Comparison of ENCODE assay signal across 1 fruit fly cellular context in genomic region chr3L:19092125-19093058, dm6.
TF ChIP-seq lines count a peak whose summit lies in the region.

Gene MESR6, plus strand, starts transcription at chr3L:19092670.

TF ChIP-seq in whole organism, embryonic, 481 proteins besides CTCF, POLR2A, EP300 and RAD21 (continued from another document and continues in another):
- TF ChIP-seq lov (optimal IDR thresholded peaks at IDR 0.05; lab: Kevin White, UChicago) (no peak), lov (GFP tag; IDR thresholded peaks at IDR 0.05; lab: Robert Waterston, UW) (no peak), CG32772 (GFP tag; IDR thresholded peaks at IDR 0.05; lab: Robert Waterston, UW) (no peak), CG12155 (GFP tag; optimal IDR thresholded peaks at IDR 0.05; lab: Kevin White, UChicago) (no peak), Awh (GFP tag; IDR thresholded peaks at IDR 0.05; lab: Robert Waterston, UW) (peak; percentile 11; the same call in 1 of the 2 replicates), vvl (GFP tag; IDR thresholded peaks at IDR 0.05; lab: Robert Waterston, UW) (peak; percentile 5; the same call in 1 of the 2 replicates), E2f1 (GFP tag; IDR thresholded peaks at IDR 0.05; lab: Robert Waterston, UW) (peak; percentile 46; the same call in 1 of the 2 replicates), ap (GFP tag; IDR thresholded peaks at IDR 0.05; lab: Robert Waterston, UW) (peak; percentile 31; the same call in 1 of the 2 replicates), B-H1 (GFP tag; IDR thresholded peaks at IDR 0.05; lab: Robert Waterston, UW) (no peak), CG2889 (GFP tag; IDR thresholded peaks at IDR 0.05; lab: Robert Waterston, UW) (no peak), CG16813 (GFP tag; IDR thresholded peaks at IDR 0.05; lab: Robert Waterston, UW; ENCODE audit: partially characterized antibody) (peak; percentile 83), Sin3A (optimal IDR thresholded peaks at IDR 0.05; lab: Kevin White, UChicago) (peak; percentile 15), sr (GFP tag; IDR thresholded peaks at IDR 0.05; lab: Robert Waterston, UW) (no peak), fd3F (GFP tag; optimal IDR thresholded peaks at IDR 0.05; lab: Kevin White, UChicago) (peak; percentile 23), HmgZ (tag; optimal IDR thresholded peaks at IDR 0.05; lab: Kevin White, UChicago) (peak; percentile 60), Camta (GFP tag; optimal IDR thresholded peaks at IDR 0.05; lab: Kevin White, UChicago) (peak; percentile 7), CG2129 (GFP tag; IDR thresholded peaks at IDR 0.05; lab: Robert Waterston, UW; ENCODE audit: partially characterized antibody) (peak; percentile 58), rib (GFP tag; IDR thresholded peaks at IDR 0.05; lab: Robert Waterston, UW) (peak; percentile 27; the same call in 1 of the 2 replicates), slbo (GFP tag; IDR thresholded peaks at IDR 0.05; lab: Robert Waterston, UW) (peak; percentile 19; the same call in 1 of the 2 replicates), CG3281 (GFP tag; optimal IDR thresholded peaks at IDR 0.05; lab: Kevin White, UChicago) (peak; percentile 47), CG8924 (tag; optimal IDR thresholded peaks at IDR 0.05; lab: Kevin White, UChicago) (peak; percentile 39), CG17359 (tag; optimal IDR thresholded peaks at IDR 0.05; lab: Kevin White, UChicago) (peak; percentile 12), Sox100B (GFP tag; optimal IDR thresholded peaks at IDR 0.05; lab: Kevin White, UChicago) (peak; percentile 31), chinmo (GFP tag; IDR thresholded peaks at IDR 0.05; lab: Robert Waterston, UW; ENCODE audit: partially characterized antibody) (0 out of 4 replicates have a peak, but pooled peaks have one; percentile 14), Dref (GFP tag; IDR thresholded peaks at IDR 0.05; lab: Robert Waterston, UW) (peak; percentile 91), CG15514 (GFP tag; optimal IDR thresholded peaks at IDR 0.05; lab: Kevin White, UChicago) (peak; percentile 24), CG11085 (GFP tag; IDR thresholded peaks at IDR 0.05; lab: Robert Waterston, UW) (no peak), MBD-R2 (GFP tag; IDR thresholded peaks at IDR 0.05; lab: Robert Waterston, UW) (peak; percentile 93), Med (GFP tag; lab: Kevin White, UChicago) (peak; percentile 71), HHEX (GFP tag; optimal IDR thresholded peaks at IDR 0.05; lab: Kevin White, UChicago) (peak; percentile 37), Hsf (GFP tag; optimal IDR thresholded peaks at IDR 0.05; lab: Kevin White, UChicago) (no peak), stwl (tag; optimal IDR thresholded peaks at IDR 0.05; lab: Kevin White, UChicago) (peak; percentile 95), CG12769 (tag; optimal IDR thresholded peaks at IDR 0.05; lab: Kevin White, UChicago) (peak; percentile 8), Taf1 (GFP tag; IDR thresholded peaks at IDR 0.05; lab: Robert Waterston, UW) (no peak), amos (GFP tag; IDR thresholded peaks at IDR 0.05; lab: Robert Waterston, UW; ENCODE audit: partially characterized antibody) (peak; percentile 90), D19B (GFP tag; optimal IDR thresholded peaks at IDR 0.05; lab: Kevin White, UChicago) (peak; percentile 55), Asciz (GFP tag; optimal IDR thresholded peaks at IDR 0.05; lab: Kevin White, UChicago) (peak; percentile 44), CG11723 (GFP tag; optimal IDR thresholded peaks at IDR 0.05; lab: Kevin White, UChicago) (no peak), Hand (GFP tag; optimal IDR thresholded peaks at IDR 0.05; lab: Kevin White, UChicago) (peak; percentile 35), ranshi (GFP tag; IDR thresholded peaks at IDR 0.05; lab: Robert Waterston, UW) (peak; percentile 51; the same call in 1 of the 2 replicates), CG7786 (GFP tag; optimal IDR thresholded peaks at IDR 0.05; lab: Kevin White, UChicago) (no peak), Sry-δ (GFP tag; optimal IDR thresholded peaks at IDR 0.05; lab: Kevin White, UChicago) (peak; percentile 79), dmrt99B (tag; optimal IDR thresholded peaks at IDR 0.05; lab: Kevin White, UChicago) (peak; percentile 54), repo (GFP tag; optimal IDR thresholded peaks at IDR 0.05; lab: Kevin White, UChicago) (no peak), CG13894 (tag; optimal IDR thresholded peaks at IDR 0.05; lab: Kevin White, UChicago) (peak; percentile 37), Doc3 (GFP tag; IDR thresholded peaks at IDR 0.05; lab: Robert Waterston, UW; ENCODE audit: partially characterized antibody) (peak; percentile 78), CG11695 (GFP tag; IDR thresholded peaks at IDR 0.05; lab: Robert Waterston, UW) (peak; percentile 28; the same call in 1 of the 3 replicates), Ets97D (GFP tag; optimal IDR thresholded peaks at IDR 0.05; lab: Kevin White, UChicago) (peak; percentile 76), tx (GFP tag; optimal IDR thresholded peaks at IDR 0.05; lab: Kevin White, UChicago) (no peak), Scr (GFP tag; IDR thresholded peaks at IDR 0.05; lab: Robert Waterston, UW; ENCODE audit: partially characterized antibody) (peak; percentile 84), CG33213 (GFP tag; optimal IDR thresholded peaks at IDR 0.05; lab: Kevin White, UChicago) (peak; percentile 35), Stat92E (GFP tag; optimal IDR thresholded peaks at IDR 0.05; lab: Kevin White, UChicago) (peak in 1 of 3 experiments; percentile 75), CG18262 (tag; optimal IDR thresholded peaks at IDR 0.05; lab: Kevin White, UChicago) (peak; percentile 40), schlank (tag; optimal IDR thresholded peaks at IDR 0.05; lab: Kevin White, UChicago) (no peak), CG13287 (GFP tag; IDR thresholded peaks at IDR 0.05; lab: Robert Waterston, UW; ENCODE audit: partially characterized antibody) (peak; percentile 91), ab (GFP tag; optimal IDR thresholded peaks at IDR 0.05; lab: Kevin White, UChicago) (no peak), tgo (GFP tag; IDR thresholded peaks at IDR 0.05; lab: Robert Waterston, UW) (peak; percentile 11; the same call in 2 of the 3 replicates), CG1647 (GFP tag; optimal IDR thresholded peaks at IDR 0.05; lab: Kevin White, UChicago) (peak; percentile 16), prd (optimal IDR thresholded peaks at IDR 0.05; lab: Kevin White, UChicago) (no peak), prd (GFP tag; IDR thresholded peaks at IDR 0.05; lab: Robert Waterston, UW) (peak; percentile 32; the same call in 1 of the 3 replicates), CG9437 (GFP tag; optimal IDR thresholded peaks at IDR 0.05; lab: Kevin White, UChicago) (peak; percentile 27), eyg (GFP tag; optimal IDR thresholded peaks at IDR 0.05; lab: Kevin White, UChicago) (no peak), slou (GFP tag; optimal IDR thresholded peaks at IDR 0.05; lab: Kevin White, UChicago) (no peak), CG4820 (GFP tag; optimal IDR thresholded peaks at IDR 0.05; lab: Kevin White, UChicago) (peak; percentile 17), abd-A (tag; optimal IDR thresholded peaks at IDR 0.05; lab: Kevin White, UChicago) (no peak), CG13296 (GFP tag; optimal IDR thresholded peaks at IDR 0.05; lab: Kevin White, UChicago) (peak; percentile 7), trem (tag; optimal IDR thresholded peaks at IDR 0.05; lab: Kevin White, UChicago) (peak; percentile 75), CG1603 (tag; optimal IDR thresholded peaks at IDR 0.05; lab: Kevin White, UChicago) (peak; percentile 74), bbx (GFP tag; IDR thresholded peaks at IDR 0.05; lab: Robert Waterston, UW; ENCODE audit: partially characterized antibody) (peak; percentile 84), CG14441 (GFP tag; IDR thresholded peaks at IDR 0.05; lab: Robert Waterston, UW) (no peak), gfzf (GFP tag; optimal IDR thresholded peaks at IDR 0.05; lab: Kevin White, UChicago) (peak; percentile 94), unpg (GFP tag; optimal IDR thresholded peaks at IDR 0.05; lab: Kevin White, UChicago) (peak; percentile 34), CG4730 (GFP tag; IDR thresholded peaks at IDR 0.05; lab: Robert Waterston, UW) (0 out of 2 replicates have a peak, but pooled peaks have one; percentile 9), CG7963 (GFP tag; IDR thresholded peaks at IDR 0.05; lab: Robert Waterston, UW; ENCODE audit: partially characterized antibody) (peak; percentile 70; the same call in 2 of the 3 replicates), CG9797 (GFP tag; optimal IDR thresholded peaks at IDR 0.05; lab: Kevin White, UChicago) (peak; percentile 93), bab2 (GFP tag; optimal IDR thresholded peaks at IDR 0.05; lab: Kevin White, UChicago) (no peak), sna (GFP tag; IDR thresholded peaks at IDR 0.05; lab: Robert Waterston, UW; ENCODE audit: partially characterized antibody) (peak; percentile 75), pzg (GFP tag; optimal IDR thresholded peaks at IDR 0.05; lab: Kevin White, UChicago) (peak; percentile 95), chif (GFP tag; optimal IDR thresholded peaks at IDR 0.05; lab: Kevin White, UChicago) (peak in 1 of 2 experiments; percentile 2), tna (GFP tag; IDR thresholded peaks at IDR 0.05; lab: Robert Waterston, UW; ENCODE audit: partially characterized antibody) (peak; percentile 58), CG30403 (GFP tag; optimal IDR thresholded peaks at IDR 0.05; lab: Kevin White, UChicago) (peak; percentile 31), Xbp1 (GFP tag; optimal IDR thresholded peaks at IDR 0.05; lab: Kevin White, UChicago) (peak; percentile 2), row (GFP tag; IDR thresholded peaks at IDR 0.05; lab: Robert Waterston, UW) (peak; percentile 64), Rfx (GFP tag; IDR thresholded peaks at IDR 0.05; lab: Robert Waterston, UW) (peak; percentile 4; the same call in 1 of the 2 replicates), Side (GFP tag; optimal IDR thresholded peaks at IDR 0.05; lab: Kevin White, UChicago) (peak; percentile 21), zfh2 (GFP tag; optimal IDR thresholded peaks at IDR 0.05; lab: Kevin White, UChicago) (no peak), Dp (GFP tag; optimal IDR thresholded peaks at IDR 0.05; lab: Kevin White, UChicago) (peak; percentile 64), ind (GFP tag; optimal IDR thresholded peaks at IDR 0.05; lab: Kevin White, UChicago) (no peak), CG2712 (tag; optimal IDR thresholded peaks at IDR 0.05; lab: Kevin White, UChicago) (peak; percentile 37), luna (GFP tag; optimal IDR thresholded peaks at IDR 0.05; lab: Kevin White, UChicago) (peak; percentile 3), CG17361 (GFP tag; IDR thresholded peaks at IDR 0.05; lab: Robert Waterston, UW) (peak; percentile 60; the same call in 2 of the 3 replicates), ems (GFP tag; optimal IDR thresholded peaks at IDR 0.05; lab: Kevin White, UChicago) (no peak), CG17829 (tag; optimal IDR thresholded peaks at IDR 0.05; lab: Kevin White, UChicago) (peak; percentile 22), lab (GFP tag; optimal IDR thresholded peaks at IDR 0.05; lab: Kevin White, UChicago) (peak; percentile 35), D (optimal IDR thresholded peaks at IDR 0.05; lab: Kevin White, UChicago) (peak; percentile 14), D (GFP tag; optimal IDR thresholded peaks at IDR 0.05; lab: Kevin White, UChicago) (no peak), Lhr (GFP tag; optimal IDR thresholded peaks at IDR 0.05; lab: Kevin White, UChicago) (peak; percentile 72), CG12659 (GFP tag; optimal IDR thresholded peaks at IDR 0.05; lab: Kevin White, UChicago) (peak; percentile 61), CG7928 (GFP tag; optimal IDR thresholded peaks at IDR 0.05; lab: Kevin White, UChicago) (peak; percentile 83), inv (GFP tag; IDR thresholded peaks at IDR 0.05; lab: Robert Waterston, UW; ENCODE audit: partially characterized antibody) (peak; percentile 75), Aef1 (GFP tag; IDR thresholded peaks at IDR 0.05; lab: Robert Waterston, UW) (no peak), CG10147 (GFP tag; optimal IDR thresholded peaks at IDR 0.05; lab: Kevin White, UChicago) (peak; percentile 28), Oli (tag; optimal IDR thresholded peaks at IDR 0.05; lab: Kevin White, UChicago) (peak; percentile 17), Pdp1 (GFP tag; optimal IDR thresholded peaks at IDR 0.05; lab: Kevin White, UChicago) (peak in 1 of 2 experiments; percentile 28), mld (GFP tag; IDR thresholded peaks at IDR 0.05; lab: Robert Waterston, UW; ENCODE audit: partially characterized antibody) (peak; percentile 51; the same call in 1 of the 3 replicates), sens (GFP tag; lab: Kevin White, UChicago) (peak; percentile 23), twi (tag; optimal IDR thresholded peaks at IDR 0.05; lab: Kevin White, UChicago) (peak; percentile 12), CG32767 (GFP tag; IDR thresholded peaks at IDR 0.05; lab: Robert Waterston, UW) (0 out of 2 replicates have a peak, but pooled peaks have one; percentile 44), CG14860 (GFP tag; IDR thresholded peaks at IDR 0.05; lab: Robert Waterston, UW; ENCODE audit: partially characterized antibody) (peak; percentile 42), Myb (GFP tag; optimal IDR thresholded peaks at IDR 0.05; lab: Kevin White, UChicago) (peak; percentile 99), sug (tag; optimal IDR thresholded peaks at IDR 0.05; lab: Kevin White, UChicago) (peak; percentile 34), Gsc (GFP tag; IDR thresholded peaks at IDR 0.05; lab: Robert Waterston, UW) (no peak), B-H2 (GFP tag; optimal IDR thresholded peaks at IDR 0.05; lab: Kevin White, UChicago) (peak; percentile 13), btn (GFP tag; optimal IDR thresholded peaks at IDR 0.05; lab: Kevin White, UChicago) (no peak), zen (tag; optimal IDR thresholded peaks at IDR 0.05; lab: Kevin White, UChicago) (peak; percentile 29), CG7372 (GFP tag; IDR thresholded peaks at IDR 0.05; lab: Robert Waterston, UW) (no peak), CG13123 (GFP tag; optimal IDR thresholded peaks at IDR 0.05; lab: Kevin White, UChicago) (no peak), CG9727 (GFP tag; optimal IDR thresholded peaks at IDR 0.05; lab: Kevin White, UChicago) (peak; percentile 58), CG10366 (GFP tag; IDR thresholded peaks at IDR 0.05; lab: Robert Waterston, UW) (no peak; the same call in 1 of the 2 replicates), CG15269 (tag; optimal IDR thresholded peaks at IDR 0.05; lab: Kevin White, UChicago) (peak; percentile 59), CG12391 (tag; optimal IDR thresholded peaks at IDR 0.05; lab: Kevin White, UChicago) (peak; percentile 62), CG2875 (GFP tag; optimal IDR thresholded peaks at IDR 0.05; lab: Kevin White, UChicago) (no peak), CG17328 (GFP tag; IDR thresholded peaks at IDR 0.05; lab: Robert Waterston, UW) (peak; percentile 9; the same call in 1 of the 2 replicates), CG7839 (tag; optimal IDR thresholded peaks at IDR 0.05; lab: Kevin White, UChicago) (peak; percentile 57), CG7556 (GFP tag; optimal IDR thresholded peaks at IDR 0.05; lab: Kevin White, UChicago) (peak; percentile 47), lmd (GFP tag; IDR thresholded peaks at IDR 0.05; lab: Robert Waterston, UW) (peak; percentile 13; the same call in 1 of the 2 replicates), CG17912 (GFP tag; optimal IDR thresholded peaks at IDR 0.05; lab: Kevin White, UChicago) (peak; percentile 21)
